Fruit fly (Drosophila melanogaster) whole organism, embryonic: ENCODE results near the gene be.

Experiments
- Aef1 ChIP-seq: fragments of 200-800 bp; sonication (Bioruptor generic); IDR thresholded peaks from 3 replicates; pipeline ENCODE4 v1.3.6; 2022; ENCODE audit warnings: missing biosample characterization, missing genetic modification characterization
- C15 ChIP-seq: fragments of 200-800 bp; sonication (Bioruptor generic); IDR thresholded peaks from 3 replicates; pipeline ENCODE4 v1.3.6; 2022; ENCODE audit warnings: missing biosample characterization, missing genetic modification characterization
- CG1024 ChIP-seq: fragments of 200-800 bp; sonication (Bioruptor generic); IDR thresholded peaks from 2 replicates; pipeline ENCODE4 v1.3.6; 2022; ENCODE audit warnings: missing biosample characterization, missing genetic modification characterization
- CG11456 ChIP-seq: fragments of 200-800 bp; sonication (Bioruptor generic); IDR thresholded peaks from 3 replicates; pipeline ENCODE4 v1.3.6; 2022; ENCODE audit warnings: missing biosample characterization, missing genetic modification characterization
- CG11504 ChIP-seq: fragments of 200-800 bp; sonication (Bioruptor generic); optimal IDR thresholded peaks from 3 replicates; lab custom pipeline; 2019; ENCODE audit warnings: missing biosample characterization, mild to moderate bottlenecking, missing genetic modification characterization, moderate library complexity
- CG12104 ChIP-seq: fragments of 200-800 bp; sonication (Bioruptor generic); optimal IDR thresholded peaks from 3 replicates; lab custom pipeline; 2016; ENCODE audit warnings: missing biosample characterization, missing genetic modification characterization
- CG14667 ChIP-seq: fragments of 200-800 bp; sonication (Bioruptor generic); IDR thresholded peaks from 2 replicates; pipeline ENCODE4 v1.3.6; 2022; ENCODE audit warnings: missing biosample characterization, missing genetic modification characterization
- CG1647 ChIP-seq: fragments of 200-800 bp; sonication (Bioruptor generic); optimal IDR thresholded peaks from 3 replicates; lab custom pipeline; 2016; ENCODE audit warnings: missing biosample characterization, missing genetic modification characterization
- CG16863 ChIP-seq: fragments of 200-800 bp; sonication (Bioruptor generic); optimal IDR thresholded peaks from 3 replicates; lab custom pipeline; 2016; ENCODE audit warnings: missing biosample characterization, missing genetic modification characterization
- CG18262 ChIP-seq: fragments of 200-800 bp; optimal IDR thresholded peaks from 3 replicates; lab custom pipeline; 2019; ENCODE audit warnings: missing biosample characterization, mild to moderate bottlenecking, missing genetic modification characterization, moderate library complexity
- CG18476 ChIP-seq: fragments of 200-800 bp; sonication (Bioruptor generic); optimal IDR thresholded peaks from 2 replicates; lab custom pipeline; 2016; ENCODE audit warnings: missing biosample characterization, mild to moderate bottlenecking, missing genetic modification characterization
- CG18619 ChIP-seq: fragments of 200-800 bp; sonication (Bioruptor generic); optimal IDR thresholded peaks from 3 replicates; lab custom pipeline; 2017; ENCODE audit warnings: missing biosample characterization, mild to moderate bottlenecking, missing genetic modification characterization
- CG30403 ChIP-seq: fragments of 200-800 bp; sonication (Bioruptor generic); optimal IDR thresholded peaks from 3 replicates; lab custom pipeline; 2016; ENCODE audit warnings: missing biosample characterization, missing genetic modification characterization
- CG33213 ChIP-seq: fragments of 200-800 bp; sonication (Bioruptor generic); optimal IDR thresholded peaks from 3 replicates; lab custom pipeline; 2016; ENCODE audit warnings: missing biosample characterization, missing genetic modification characterization
- CG43689 ChIP-seq: fragments of 200-800 bp; sonication (Bioruptor generic); IDR thresholded peaks from 2 replicates; pipeline ENCODE4 v1.3.6; 2022; ENCODE audit warnings: missing biosample characterization, missing genetic modification characterization
- CG4404 ChIP-seq: fragments of 200-800 bp; sonication (Bioruptor generic); IDR thresholded peaks from 2 replicates; pipeline ENCODE4 v1.3.6; 2022; ENCODE audit warnings: missing biosample characterization, missing genetic modification characterization
- CG4730 ChIP-seq: fragments of 200-800 bp; sonication (Bioruptor generic); IDR thresholded peaks from 2 replicates; pipeline ENCODE4 v1.3.6; 2022; ENCODE audit warnings: missing biosample characterization, missing genetic modification characterization
- CG5245 ChIP-seq: fragments of 200-800 bp; sonication (Bioruptor generic); optimal IDR thresholded peaks from 3 replicates; lab custom pipeline; 2016; ENCODE audit warnings: missing biosample characterization, missing genetic modification characterization
- CG7357 ChIP-seq: fragments of 200-800 bp; sonication (Bioruptor generic); IDR thresholded peaks from 3 replicates; pipeline ENCODE4 v1.3.6; 2022; ENCODE audit warnings: missing biosample characterization, missing genetic modification characterization
- CG7556 ChIP-seq: fragments of 200-800 bp; sonication (Bioruptor generic); optimal IDR thresholded peaks from 2 replicates; lab custom pipeline; 2017; ENCODE audit warnings: missing biosample characterization, mild to moderate bottlenecking, missing genetic modification characterization
- CG7839 ChIP-seq: fragments of 200-800 bp; sonication (Bioruptor generic); optimal IDR thresholded peaks from 3 replicates; lab custom pipeline; 2018; ENCODE audit warnings: missing biosample characterization, mild to moderate bottlenecking, missing genetic modification characterization, moderate library complexity
- CG7928 ChIP-seq: fragments of 200-800 bp; sonication (Bioruptor generic); optimal IDR thresholded peaks from 2 replicates; lab custom pipeline; 2017; ENCODE audit warnings: missing biosample characterization, mild to moderate bottlenecking, missing genetic modification characterization
- CG8478 ChIP-seq: fragments of >200 bp; optimal IDR thresholded peaks from 2 replicates; lab custom pipeline; 2018
- CG8765 ChIP-seq: fragments of 200-800 bp; sonication (Bioruptor generic); IDR thresholded peaks from 2 replicates; pipeline ENCODE4 v1.3.6; 2022; ENCODE audit warnings: missing biosample characterization, missing genetic modification characterization
- CG9797 ChIP-seq: fragments of 200-800 bp; sonication (Bioruptor generic); optimal IDR thresholded peaks from 3 replicates; lab custom pipeline; 2018; ENCODE audit warnings: missing biosample characterization, mild to moderate bottlenecking, missing genetic modification characterization
- CG9932 ChIP-seq: fragments of 200-800 bp; sonication (Bioruptor generic); IDR thresholded peaks from 2 replicates; pipeline ENCODE4 v1.3.6; 2022; ENCODE audit warnings: missing biosample characterization, missing genetic modification characterization
- Dad ChIP-seq: fragments of 200-800 bp; sonication (Bioruptor generic); optimal IDR thresholded peaks from 3 replicates; lab custom pipeline; 2016; ENCODE audit warnings: missing biosample characterization, missing genetic modification characterization
- Dek ChIP-seq: fragments of 200-800 bp; sonication (Bioruptor generic); optimal IDR thresholded peaks from 3 replicates; lab custom pipeline; 2019; ENCODE audit warnings: missing biosample characterization, mild to moderate bottlenecking, missing genetic modification characterization, moderate library complexity
- Hr78 ChIP-seq, 2 experiments: fragments of 200-800 bp in 1 of 2; fragments of >200 bp in 1 of 2; sonication (Bioruptor generic) in 1 of 2; optimal IDR thresholded peaks; 2 replicates each; lab custom pipeline; 2017 to 2019; ENCODE audit warnings: missing biosample characterization in 2 of 2, missing genetic modification characterization in 2 of 2, mild to moderate bottlenecking in 1 of 2, moderate library complexity in 1 of 2
- Mad ChIP-seq: fragments of 200-800 bp; sonication (Bioruptor generic); optimal IDR thresholded peaks from 2 replicates; lab custom pipeline; 2016; ENCODE audit warnings: missing biosample characterization, missing genetic modification characterization
- Opbp ChIP-seq: fragments of 200-800 bp; sonication (Bioruptor generic); IDR thresholded peaks from 3 replicates; pipeline ENCODE4 v1.3.6; 2022; ENCODE audit warnings: missing biosample characterization, missing genetic modification characterization; ENCODE audit not compliant: partially characterized antibody
- Spps ChIP-seq: fragments of 200-800 bp; sonication (Bioruptor generic); optimal IDR thresholded peaks from 2 replicates; lab custom pipeline; 2018; ENCODE audit warnings: missing biosample characterization, mild to moderate bottlenecking, missing genetic modification characterization
- TFAM ChIP-seq: fragments of 200-800 bp; sonication (Bioruptor generic); optimal IDR thresholded peaks from 2 replicates; lab custom pipeline; 2017; ENCODE audit warnings: missing biosample characterization, missing genetic modification characterization, inconsistent platforms
- al ChIP-seq: fragments of 200-800 bp; sonication (Bioruptor generic); IDR thresholded peaks from 2 replicates; pipeline ENCODE4 v1.3.6; 2022; ENCODE audit warnings: missing biosample characterization, missing genetic modification characterization
- bsh ChIP-seq, 2 experiments: fragments of 200-800 bp; sonication (Bioruptor generic); optimal IDR thresholded peaks; 2 replicates each; lab custom pipeline; 2017 to 2018; ENCODE audit warnings: mild to moderate bottlenecking in 2 of 2, missing biosample characterization in 2 of 2, missing genetic modification characterization in 2 of 2, moderate library complexity in 1 of 2
- ewg ChIP-seq: fragments of 200-800 bp; sonication (Bioruptor generic); optimal IDR thresholded peaks from 3 replicates; lab custom pipeline; 2017; ENCODE audit warnings: mild to moderate bottlenecking, missing biosample characterization, missing genetic modification reagents, missing genetic modification characterization
- grau ChIP-seq: fragments of 200-800 bp; optimal IDR thresholded peaks from 3 replicates; lab custom pipeline; 2019; ENCODE audit warnings: missing biosample characterization, mild to moderate bottlenecking, missing genetic modification characterization, moderate library complexity
- hb ChIP-seq: fragments of 200-800 bp; sonication (Bioruptor generic); IDR thresholded peaks from 3 replicates; pipeline ENCODE4 v1.3.6; 2022; ENCODE audit warnings: missing biosample characterization, missing genetic modification characterization; ENCODE audit not compliant: partially characterized antibody
- ind ChIP-seq: fragments of 200-800 bp; sonication (Bioruptor generic); optimal IDR thresholded peaks from 3 replicates; lab custom pipeline; 2016; ENCODE audit warnings: missing biosample characterization, missing genetic modification characterization
- nerfin-1 ChIP-seq: fragments of 200-800 bp; sonication (Bioruptor generic); optimal IDR thresholded peaks from 3 replicates; lab custom pipeline; 2019; ENCODE audit warnings: missing biosample characterization, mild to moderate bottlenecking, missing genetic modification characterization, moderate library complexity
- oc ChIP-seq: fragments of 200-800 bp; sonication (Bioruptor generic); optimal IDR thresholded peaks from 2 replicates; lab custom pipeline; 2018; ENCODE audit warnings: missing biosample characterization, mild to moderate bottlenecking, missing genetic modification characterization, moderate library complexity
- repo ChIP-seq: fragments of 200-800 bp; sonication (Bioruptor generic); optimal IDR thresholded peaks from 2 replicates; lab custom pipeline; 2016; ENCODE audit warnings: missing biosample characterization, missing genetic modification characterization
- sc ChIP-seq, 3 experiments: fragments of >200 bp in 2 of 3; fragments of 200-800 bp in 1 of 3; sonication (Bioruptor generic) in 1 of 3; optimal IDR thresholded peaks; 2 replicates in 2 of 3; 3 replicates in 1 of 3; lab custom pipeline; 2017; ENCODE audit warnings: mild to moderate bottlenecking in 1 of 3, missing biosample characterization in 1 of 3, missing genetic modification characterization in 1 of 3, missing genetic modification reagents in 1 of 3
- seq ChIP-seq: fragments of 200-800 bp; sonication (Bioruptor generic); IDR thresholded peaks from 2 replicates; pipeline ENCODE4 v1.3.6; 2022; ENCODE audit warnings: missing biosample characterization, missing genetic modification characterization
- sim ChIP-seq: fragments of 200-800 bp; sonication (Bioruptor generic); IDR thresholded peaks from 2 replicates; pipeline ENCODE4 v1.3.6; 2022; ENCODE audit warnings: missing biosample characterization, missing genetic modification characterization
- sna ChIP-seq: fragments of 200-800 bp; sonication (Bioruptor generic); IDR thresholded peaks from 2 replicates; pipeline ENCODE4 v1.3.6; 2022; ENCODE audit warnings: missing biosample characterization, missing genetic modification characterization; ENCODE audit not compliant: partially characterized antibody
- sr ChIP-seq: fragments of 200-800 bp; sonication (Bioruptor generic); IDR thresholded peaks from 3 replicates; pipeline ENCODE4 v1.3.6; 2022; ENCODE audit warnings: missing biosample characterization, missing genetic modification characterization
- tna ChIP-seq: fragments of 200-800 bp; sonication (Bioruptor generic); IDR thresholded peaks from 2 replicates; pipeline ENCODE4 v1.3.6; 2022; ENCODE audit warnings: missing biosample characterization, missing genetic modification characterization; ENCODE audit not compliant: partially characterized antibody
- unc-4 ChIP-seq: fragments of 200-800 bp; sonication (Bioruptor generic); IDR thresholded peaks from 2 replicates; pipeline ENCODE4 v1.3.6; 2022; ENCODE audit warnings: missing biosample characterization, missing genetic modification characterization; ENCODE audit not compliant: partially characterized antibody
- vvl ChIP-seq: fragments of 200-800 bp; sonication (Bioruptor generic); IDR thresholded peaks from 2 replicates; pipeline ENCODE4 v1.3.6; 2022; ENCODE audit warnings: missing biosample characterization, missing genetic modification characterization

Gene be

DNA sequence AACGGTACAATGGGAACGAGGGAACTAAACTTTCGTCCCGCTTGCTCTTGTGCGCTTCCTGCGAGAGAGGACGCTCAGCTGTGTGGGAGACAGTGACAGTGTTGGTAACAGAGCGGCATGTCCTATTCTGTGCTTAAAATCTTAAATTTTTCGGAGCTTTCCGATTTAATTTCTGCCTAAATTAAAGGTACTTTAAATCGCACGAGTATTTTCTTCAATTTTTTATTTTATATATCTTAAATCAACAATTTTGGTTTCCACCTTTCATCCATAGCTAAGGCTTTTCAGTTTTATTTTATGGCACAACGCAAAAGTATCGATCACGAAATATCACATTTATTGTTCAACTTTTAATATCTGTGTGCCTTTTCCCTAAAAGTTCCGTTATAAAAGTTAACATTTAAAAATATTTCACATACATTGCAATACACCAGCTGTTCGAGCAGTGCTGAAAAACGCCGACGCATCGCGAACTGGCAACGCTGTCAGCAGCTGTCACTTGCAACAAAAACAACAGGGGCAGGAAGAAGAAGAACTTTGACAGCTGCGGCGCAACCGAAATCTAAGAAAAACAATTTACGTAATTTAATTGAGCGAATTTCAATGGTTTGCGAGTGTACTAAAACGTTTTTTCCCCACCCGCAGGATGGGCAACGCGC lies 39.3 kb downstream of the be start, which contains the start of the genes hiw and ND-B18 (continued):
- no peak for TF ChIP-seq TFAM (GFP tag; lab: Kevin White, UChicago)
- no peak for TF ChIP-seq hb (GFP tag; lab: Robert Waterston, UW)
- TF ChIP-seq CG7357 (GFP tag; lab: Robert Waterston, UW) = no peak
- no peak for TF ChIP-seq CG8765 (GFP tag; lab: Robert Waterston, UW)
- TF ChIP-seq CG18262 (tag; lab: Kevin White, UChicago) = peak; percentile 17
- TF ChIP-seq al (GFP tag; lab: Robert Waterston, UW) = no peak
- TF ChIP-seq CG14667 (GFP tag; lab: Robert Waterston, UW) = no peak
- no peak for TF ChIP-seq CG43689 (GFP tag; lab: Robert Waterston, UW)
- TF ChIP-seq nerfin-1 = peak; percentile 29
- no peak for TF ChIP-seq C15 (GFP tag; lab: Robert Waterston, UW)
- peak; percentile 42 for TF ChIP-seq CG9797 (GFP tag; lab: Kevin White, UChicago)
- TF ChIP-seq CG9932 (GFP tag; lab: Robert Waterston, UW) = peak; percentile 23; the same call in 1 of the 2 replicates
- TF ChIP-seq tna (GFP tag; lab: Robert Waterston, UW) = no peak
- peak; percentile 30 for TF ChIP-seq CG12104 (GFP tag; lab: Kevin White, UChicago)
- no peak for TF ChIP-seq oc (tag; lab: Kevin White, UChicago)
- no peak for TF ChIP-seq CG8478 (lab: Kevin White, UChicago)
- TF ChIP-seq ind (GFP tag; lab: Kevin White, UChicago) = peak; percentile 26
- TF ChIP-seq Spps = no peak
- peak; percentile 11 for TF ChIP-seq grau
- TF ChIP-seq sc (optimal IDR thresholded peaks at IDR 0.05; lab: Kevin White, UChicago) = no peak
- TF ChIP-seq sc (GFP tag; optimal IDR thresholded peaks at IDR 0.05; lab: Kevin White, UChicago) = no peak
- no peak for TF ChIP-seq CG16863 (GFP tag; lab: Kevin White, UChicago)
- TF ChIP-seq CG4730 (GFP tag; lab: Robert Waterston, UW) = no peak
- TF ChIP-seq Opbp (GFP tag; lab: Robert Waterston, UW) = peak; percentile 22; the same call in 1 of the 3 replicates
- TF ChIP-seq sna = 0 out of 2 replicates have a peak, but pooled peaks have one; percentile 22
- TF ChIP-seq Aef1 (GFP tag; lab: Robert Waterston, UW) = peak; percentile 69
- TF ChIP-seq CG4404 (GFP tag; lab: Robert Waterston, UW) = no peak
- TF ChIP-seq Hr78 (GFP tag; optimal IDR thresholded peaks at IDR 0.05; lab: Kevin White, UChicago) = no peak
- no peak for TF ChIP-seq sim (GFP tag; lab: Robert Waterston, UW)
- peak; percentile 54; the same call in 1 of the 3 replicates for TF ChIP-seq CG11456
- TF ChIP-seq Dek (tag; lab: Kevin White, UChicago) = peak; percentile 12
- no peak for TF ChIP-seq CG18619 (GFP tag; lab: Kevin White, UChicago)
- peak; percentile 38 for TF ChIP-seq CG1647
- TF ChIP-seq CG7556 = peak; percentile 4
- no peak for TF ChIP-seq CG7928
- no peak for TF ChIP-seq unc-4 (GFP tag; lab: Robert Waterston, UW)
- TF ChIP-seq CG18476 (GFP tag; lab: Kevin White, UChicago) = no peak
- TF ChIP-seq seq (GFP tag; lab: Robert Waterston, UW) = no peak
- TF ChIP-seq ewg (GFP tag; lab: Kevin White, UChicago) = peak; percentile 4
- 0 out of 2 replicates have a peak, but pooled peaks have one; percentile 12 for TF ChIP-seq vvl (GFP tag; lab: Robert Waterston, UW)
- no peak for TF ChIP-seq CG11504 (tag; lab: Kevin White, UChicago)
- TF ChIP-seq Mad (GFP tag; lab: Kevin White, UChicago) = peak; percentile 29
- TF ChIP-seq Dad = no peak
- TF ChIP-seq CG1024 = no peak
- no peak for TF ChIP-seq CG5245 (GFP tag; lab: Kevin White, UChicago)
- no peak for TF ChIP-seq repo (GFP tag; lab: Kevin White, UChicago)
- peak; percentile 41 for TF ChIP-seq CG30403 (GFP tag; lab: Kevin White, UChicago)
- no peak for TF ChIP-seq CG7839
- TF ChIP-seq sr = no peak
- TF ChIP-seq CG33213 = peak; percentile 32
- TF ChIP-seq bsh (GFP tag; optimal IDR thresholded peaks at IDR 0.05; lab: Kevin White, UChicago) = no peak
